Worm (Caenorhabditis elegans) whole organism, early embryonic: ENCODE measurements around the gene T16G12.7.

Experiments used
- B0310.2 ChIP-seq: sonication (generic microtip); optimal IDR thresholded peaks from 2 replicates; lab custom pipeline; 2016; ENCODE audit warnings: mild to moderate bottlenecking, missing genetic modification characterization, missing compliant biosample characterization
- F13C5.2 ChIP-seq: sonication (generic microtip); optimal IDR thresholded peaks from 2 replicates; lab custom pipeline; 2017; ENCODE audit warnings: mild to moderate bottlenecking, missing genetic modification characterization, inconsistent platforms, missing compliant biosample characterization
- aly-1 ChIP-seq: sonication (generic microtip); optimal IDR thresholded peaks from 2 replicates; lab custom pipeline; 2016; ENCODE audit warnings: missing genetic modification characterization, missing compliant biosample characterization
- ama-1 ChIP-seq: fragments of 150-350 bp; optimal IDR thresholded peaks from 2 replicates; lab custom pipeline; 2014
- ceh-13 ChIP-seq: fragments of 200-800 bp; sonication (Bioruptor generic); optimal IDR thresholded peaks from 2 replicates; lab custom pipeline; 2018; ENCODE audit warnings: mild to moderate bottlenecking, missing genetic modification characterization, missing compliant biosample characterization
- ceh-36 ChIP-seq: sonication (generic microtip); optimal IDR thresholded peaks from 2 replicates; lab custom pipeline; 2016; ENCODE audit warnings: missing genetic modification characterization, inconsistent platforms, missing compliant biosample characterization
- ets-7 ChIP-seq: sonication (generic microtip); optimal IDR thresholded peaks from 2 replicates; lab custom pipeline; 2016; ENCODE audit warnings: missing genotype, missing genetic modification characterization, missing compliant biosample characterization
- flt-1 ChIP-seq: fragments of 200-800 bp; sonication (Bioruptor generic); IDR thresholded peaks from 2 replicates; pipeline ENCODE4 v1.3.6; 2022; ENCODE audit warnings: missing genetic modification characterization, missing compliant biosample characterization
- hmg-4 ChIP-seq: fragments of 200-800 bp; sonication (Bioruptor generic); optimal IDR thresholded peaks from 2 replicates; lab custom pipeline; 2018; ENCODE audit warnings: mild to moderate bottlenecking, missing genetic modification characterization, missing compliant biosample characterization
- hnd-1 ChIP-seq: sonication (generic microtip); optimal IDR thresholded peaks from 2 replicates; lab custom pipeline; 2016; ENCODE audit warnings: missing genetic modification characterization, missing compliant biosample characterization
- pes-1 ChIP-seq: fragments of 200-800 bp; sonication (Bioruptor generic); IDR thresholded peaks from 2 replicates; pipeline ENCODE4 v1.3.6; 2022; ENCODE audit warnings: missing genetic modification reagents, missing genetic modification characterization, missing compliant biosample characterization
- sea-1 ChIP-seq: fragments of 200-800 bp; sonication (Bioruptor generic); conservative IDR thresholded peaks from 2 replicates; pipeline ENCODE4 v1.3.6; 2022; ENCODE audit warnings: missing genetic modification characterization, missing compliant biosample characterization
- tbx-37 ChIP-seq: fragments of 200-800 bp; sonication (Bioruptor generic); conservative IDR thresholded peaks from 2 replicates; pipeline ENCODE4 v1.3.6; 2022; ENCODE audit warnings: missing genetic modification reagents, missing genetic modification characterization, missing compliant biosample characterization
- tra-4 ChIP-seq: sonication (generic microtip); optimal IDR thresholded peaks from 2 replicates; lab custom pipeline; 2017; ENCODE audit warnings: missing genetic modification characterization, missing compliant biosample characterization

ce11 chrIII:10027947-10028346 lies 12.0 kb downstream of the T16G12.7 start, which contains the start of gene ins-23:
- TF ChIP-seq ama-1 (no peak), B0310.2 (tag; lab: Kevin White, UChicago) (no peak), sea-1 (GFP tag; lab: Robert Waterston, UW) (no peak), hmg-4 (GFP tag; lab: Kevin White, UChicago) (no peak), hnd-1 (no peak), ets-7 (tag; lab: Kevin White, UChicago) (no peak), aly-1 (tag; lab: Kevin White, UChicago) (no peak), pes-1 (GFP tag; lab: Robert Waterston, UW) (no peak), flt-1 (GFP tag; lab: Robert Waterston, UW) (no peak), tbx-37 (no peak), ceh-36 (no peak), ceh-13 (GFP tag; lab: Kevin White, UChicago) (no peak), F13C5.2 (tag; lab: Kevin White, UChicago) (no peak), tra-4 (tag; lab: Kevin White, UChicago) (no peak)
